Fruit fly (Drosophila melanogaster): ENCODE data around the gene CG12535.

The CG12535 gene

DNA sequence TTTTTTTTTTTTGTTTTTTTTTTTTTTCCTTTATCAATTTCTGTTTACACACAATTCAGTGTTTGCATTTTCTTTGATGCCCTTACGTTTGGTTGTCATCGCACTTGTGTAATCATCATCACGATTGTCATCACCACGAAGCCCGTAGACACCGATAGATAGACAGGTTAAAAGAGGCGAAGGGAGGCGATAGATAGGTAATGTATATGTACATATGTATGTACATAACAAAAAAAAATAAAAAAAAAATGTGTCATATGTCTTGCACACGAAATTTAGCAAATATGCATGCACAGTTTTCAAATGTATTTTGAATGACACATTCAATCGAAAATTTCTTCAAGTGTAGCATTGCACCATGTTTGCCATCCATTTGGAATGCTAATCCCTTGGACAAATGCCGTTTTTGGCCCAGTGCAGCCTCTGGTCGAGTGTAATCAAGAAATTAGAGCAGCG is 91.0 kb downstream of the CG12535 start (continued):
- TF ChIP-seq fd96Cb (tag; optimal IDR thresholded peaks at IDR 0.05), result peak; percentile 33
- TF ChIP-seq H2.0 (GFP tag; IDR thresholded peaks at IDR 0.05), result no peak
- peak; percentile 79 for TF ChIP-seq dm (GFP tag; optimal IDR thresholded peaks at IDR 0.05)
- peak; percentile 36 for TF ChIP-seq CG8388 (GFP tag; optimal IDR thresholded peaks at IDR 0.05)
- peak; percentile 67 for TF ChIP-seq Awh (GFP tag; IDR thresholded peaks at IDR 0.05)
- TF ChIP-seq CG10543 (GFP tag; optimal IDR thresholded peaks at IDR 0.05), result no peak
- no peak for TF ChIP-seq unc-4 (GFP tag; IDR thresholded peaks at IDR 0.05; ENCODE audit: partially characterized antibody)
- peak; percentile 56 for TF ChIP-seq CHES-1-like (GFP tag; optimal IDR thresholded peaks at IDR 0.05)
- peak; percentile 19 for TF ChIP-seq CG12071 (GFP tag; optimal IDR thresholded peaks at IDR 0.05)
- TF ChIP-seq lmd (GFP tag; IDR thresholded peaks at IDR 0.05), result peak; percentile 9; the same call in 1 of the 2 replicates
- no peak for TF ChIP-seq Dfd (GFP tag; optimal IDR thresholded peaks at IDR 0.05)
- TF ChIP-seq jigr1 (GFP tag; IDR thresholded peaks at IDR 0.05), result no peak
- TF ChIP-seq CG7745 (tag; optimal IDR thresholded peaks at IDR 0.05), result peak; percentile 60
- TF ChIP-seq CG17359 (tag; optimal IDR thresholded peaks at IDR 0.05), result peak; percentile 89
- TF ChIP-seq jing (GFP tag; optimal IDR thresholded peaks at IDR 0.05), result no peak
- no peak for TF ChIP-seq MESR4 (GFP tag; optimal IDR thresholded peaks at IDR 0.05)
- TF ChIP-seq CG14965 (GFP tag; optimal IDR thresholded peaks at IDR 0.05; ENCODE audit: borderline replicate concordance), result no peak
- TF ChIP-seq Bdp1 (GFP tag; optimal IDR thresholded peaks at IDR 0.05), result no peak
- TF ChIP-seq run (tag; optimal IDR thresholded peaks at IDR 0.05), result peak; percentile 14
- TF ChIP-seq Deaf1 (tag; optimal IDR thresholded peaks at IDR 0.05), result peak; percentile 2
- peak; percentile 35 for TF ChIP-seq Sry-β (GFP tag; optimal IDR thresholded peaks at IDR 0.05)
- no peak for TF ChIP-seq CG18011 (GFP tag; optimal IDR thresholded peaks at IDR 0.05)
- no peak for TF ChIP-seq knrl (GFP tag; IDR thresholded peaks at IDR 0.05; ENCODE audit: partially characterized antibody)
- no peak for TF ChIP-seq Trl (optimal IDR thresholded peaks at IDR 0.05)
- peak; percentile 24 for TF ChIP-seq Trl (GFP tag; optimal IDR thresholded peaks at IDR 0.05)
- TF ChIP-seq sens (GFP tag), result peak; percentile 91
- TF ChIP-seq bcd (GFP tag; optimal IDR thresholded peaks at IDR 0.05), result peak; percentile 35
- TF ChIP-seq CG17802 (tag; optimal IDR thresholded peaks at IDR 0.05), result no peak
- no peak for TF ChIP-seq disco-r (GFP tag; optimal IDR thresholded peaks at IDR 0.05)
- no peak for TF ChIP-seq mld (GFP tag; IDR thresholded peaks at IDR 0.05; ENCODE audit: partially characterized antibody)
- no peak for TF ChIP-seq Dek (tag; optimal IDR thresholded peaks at IDR 0.05)
- TF ChIP-seq CG12659 (GFP tag; optimal IDR thresholded peaks at IDR 0.05), result peak; percentile 46
- TF ChIP-seq da (GFP tag; optimal IDR thresholded peaks at IDR 0.05), result no peak
- TF ChIP-seq CG12769 (tag; optimal IDR thresholded peaks at IDR 0.05), result no peak
- peak; percentile 59; the same call in 1 of the 3 replicates for TF ChIP-seq ci (GFP tag; IDR thresholded peaks at IDR 0.05)
- no peak for TF ChIP-seq yki (optimal IDR thresholded peaks at IDR 0.05)
- TF ChIP-seq CG7987 (GFP tag; optimal IDR thresholded peaks at IDR 0.05), result peak; percentile 72
- TF ChIP-seq CG15269 (tag; optimal IDR thresholded peaks at IDR 0.05), result peak; percentile 28
- TF ChIP-seq CG31441 (GFP tag; IDR thresholded peaks at IDR 0.05), result peak; percentile 60
- no peak for TF ChIP-seq CG17912 (GFP tag; optimal IDR thresholded peaks at IDR 0.05)
- TF ChIP-seq tgo (GFP tag; IDR thresholded peaks at IDR 0.05), result peak; percentile 19; the same call in 1 of the 3 replicates
- TF ChIP-seq CG1602 (GFP tag; optimal IDR thresholded peaks at IDR 0.05), result no peak
- TF ChIP-seq row (GFP tag; IDR thresholded peaks at IDR 0.05), result peak; percentile 31; the same call in 2 of the 3 replicates
- TF ChIP-seq HHEX (GFP tag; optimal IDR thresholded peaks at IDR 0.05), result peak; percentile 64
- TF ChIP-seq gem (tag; optimal IDR thresholded peaks at IDR 0.05), result peak; percentile 60
- no peak for TF ChIP-seq NFAT (GFP tag; IDR thresholded peaks at IDR 0.05)
- peak; percentile 23 for TF ChIP-seq CG7556 (GFP tag; optimal IDR thresholded peaks at IDR 0.05)
- peak; percentile 34 for TF ChIP-seq phol (tag; optimal IDR thresholded peaks at IDR 0.05)
- no peak for TF ChIP-seq Ets65A (GFP tag)
- TF ChIP-seq Meics (GFP tag; optimal IDR thresholded peaks at IDR 0.05), result peak; percentile 5
- TF ChIP-seq cwo (GFP tag; optimal IDR thresholded peaks at IDR 0.05), result no peak
